Fruit fly (Drosophila melanogaster) Kc167 (cell line): ENCODE results near the gene CG14367.

ENCODE experiments used
- Myc ChIP-seq: fragments of >200 bp; optimal IDR thresholded peaks from 2 replicates; lab custom pipeline; 2017; ENCODE audit warnings: missing external identifiers
- Sin3A ChIP-seq: fragments of >200 bp; optimal IDR thresholded peaks from 2 replicates; lab custom pipeline; 2018; ENCODE audit warnings: missing external identifiers
- h ChIP-seq: fragments of >200 bp; optimal IDR thresholded peaks from 3 replicates; lab custom pipeline; 2018; ENCODE audit warnings: missing external identifiers
- psq ChIP-seq: fragments of >200 bp; optimal IDR thresholded peaks from 2 replicates; lab custom pipeline; 2017; ENCODE audit warnings: missing external identifiers
- ttk ChIP-seq: sonication (Bioruptor generic); optimal IDR thresholded peaks from 2 replicates; lab custom pipeline; 2017; ENCODE audit warnings: missing external identifiers

DNA sequence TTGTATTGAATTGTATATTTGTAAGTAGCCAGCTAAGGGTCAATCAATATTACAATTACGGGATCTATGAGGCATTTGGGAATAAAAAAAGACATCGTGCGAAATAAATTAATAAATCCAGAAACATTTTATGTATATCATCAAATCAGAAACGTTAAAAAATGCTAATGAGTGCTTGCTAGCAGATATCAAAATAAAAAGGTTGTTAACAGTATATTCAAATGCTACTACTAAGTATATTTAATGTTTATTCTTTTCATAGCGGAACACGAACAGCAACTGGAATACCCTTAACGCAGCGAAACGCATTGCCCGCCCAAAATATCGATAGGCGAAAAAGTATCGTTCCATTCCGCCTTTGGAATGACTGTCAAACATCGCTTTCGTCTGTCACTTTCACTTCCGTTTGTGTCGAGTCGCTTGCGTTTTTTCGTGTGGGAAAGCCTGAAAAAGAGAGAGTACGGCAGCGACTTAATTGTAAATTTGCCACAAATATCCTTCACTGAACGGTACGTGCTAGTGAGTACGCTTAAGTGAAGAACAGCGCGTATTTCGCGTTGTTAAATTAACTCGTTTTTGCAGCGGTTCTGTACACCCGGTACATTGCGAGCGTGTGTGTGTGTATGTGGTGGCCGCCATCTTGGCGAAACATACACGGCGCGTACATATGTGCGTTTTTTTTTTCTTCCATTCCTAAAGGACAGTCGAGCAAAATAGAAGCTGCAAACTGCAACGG is 32.8 kb upstream of the CG14367 start, which contains the start of gene B52:
- TF ChIP-seq psq (lab: Kevin White, UChicago) (no peak), ttk (lab: Kevin White, UChicago) (no peak), Sin3A (no peak), Myc (lab: Kevin White, UChicago) (no peak), h (no peak)
